Worm (Caenorhabditis elegans) whole organism, L4 larva: ENCODE measurements around the gene nlp-78.

Source experiments
- D1046.2 ChIP-seq: fragments of 200-800 bp; sonication (Bioruptor generic); IDR thresholded peaks from 2 replicates; pipeline ENCODE4 v1.3.6; 2022; ENCODE audit warnings: missing genetic modification characterization, missing compliant biosample characterization
- Y48G9A.11 ChIP-seq: fragments of 200-800 bp; sonication (Bioruptor generic); IDR thresholded peaks from 2 replicates; pipeline ENCODE4 v1.3.6; 2022; ENCODE audit warnings: missing genetic modification reagents, missing genetic modification characterization, missing compliant biosample characterization
- aha-1 ChIP-seq: fragments of 150-350 bp; peaks from one replicate; lab custom pipeline; 2014; ENCODE audit warnings: missing biosample characterization, missing genetic modification characterization
- aly-2 ChIP-seq: sonication (generic microtip); optimal IDR thresholded peaks from 2 replicates; lab custom pipeline; 2018; ENCODE audit warnings: missing biosample characterization, missing genetic modification characterization
- ama-1 ChIP-seq: fragments of 150-350 bp; optimal IDR thresholded peaks from 2 replicates; lab custom pipeline; 2014; ENCODE audit warnings: inconsistent platforms, mixed read lengths
- attf-4 ChIP-seq: sonication (generic microtip); optimal IDR thresholded peaks from 3 replicates; lab custom pipeline; 2017; ENCODE audit warnings: missing biosample characterization, missing genetic modification characterization
- ceh-62 ChIP-seq: sonication (generic microtip); optimal IDR thresholded peaks from 2 replicates; lab custom pipeline; 2017; ENCODE audit warnings: missing biosample characterization, missing genetic modification characterization
- cey-2 ChIP-seq: sonication (generic microtip); optimal IDR thresholded peaks from 3 replicates; lab custom pipeline; 2017; ENCODE audit warnings: missing genetic modification characterization, mild to moderate bottlenecking, missing compliant biosample characterization, antibody characterized with exemption, borderline replicate concordance; ENCODE audit not compliant: insufficient read depth
- daf-12 ChIP-seq: fragments of 150-350 bp; optimal IDR thresholded peaks from 2 replicates; lab custom pipeline; 2014; ENCODE audit warnings: missing biosample characterization, missing genetic modification reagents, missing genetic modification characterization
- daf-16 ChIP-seq, 3 experiments: sonication (generic microtip); optimal IDR thresholded peaks; 2 replicates each; lab custom pipeline; 2016 to 2017; ENCODE audit warnings: missing genetic modification characterization in 3 of 3, missing genetic modification reagents in 3 of 3, mild to moderate bottlenecking in 2 of 3, missing compliant biosample characterization in 2 of 3, missing biosample characterization in 1 of 3, moderate library complexity in 1 of 3
- dmd-6 ChIP-seq: fragments of 200-800 bp; sonication (Bioruptor generic); IDR thresholded peaks from 2 replicates; pipeline ENCODE4 v1.3.6; 2022; ENCODE audit warnings: missing genetic modification reagents, missing genetic modification characterization, missing compliant biosample characterization
- dmd-8 ChIP-seq: fragments of 200-800 bp; sonication (Bioruptor generic); IDR thresholded peaks from 2 replicates; pipeline ENCODE4 v1.3.6; 2022; ENCODE audit warnings: missing genetic modification characterization, missing compliant biosample characterization
- dpl-1 ChIP-seq: fragments of 150-350 bp; optimal IDR thresholded peaks from 2 replicates; lab custom pipeline; 2014; ENCODE audit warnings: missing biosample characterization, missing genetic modification reagents, missing genetic modification characterization
- dve-1 ChIP-seq: sonication (generic microtip); optimal IDR thresholded peaks from 2 replicates; lab custom pipeline; 2017; ENCODE audit warnings: antibody characterized with exemption, mild to moderate bottlenecking, missing genetic modification characterization, missing compliant biosample characterization; ENCODE audit not compliant: insufficient read depth
- hif-1 ChIP-seq, 2 experiments: sonication (generic microtip); optimal IDR thresholded peaks; 2 replicates each; lab custom pipeline; 2016 to 2017; ENCODE audit warnings: missing compliant biosample characterization in 2 of 2, missing genetic modification characterization in 2 of 2, missing genetic modification reagents in 2 of 2, missing genotype in 2 of 2, mild to moderate bottlenecking in 1 of 2
- hlh-11 ChIP-seq: fragments of 200-800 bp; sonication (Bioruptor generic); optimal IDR thresholded peaks from 2 replicates; lab custom pipeline; 2018; ENCODE audit warnings: mild to moderate bottlenecking, missing genetic modification characterization, missing compliant biosample characterization
- hlh-30 ChIP-seq: sonication (generic microtip); optimal IDR thresholded peaks from 2 replicates; lab custom pipeline; 2017; ENCODE audit warnings: antibody characterized with exemption, mild to moderate bottlenecking, missing genetic modification characterization, missing compliant biosample characterization; ENCODE audit not compliant: insufficient read depth
- jun-1 ChIP-seq: fragments of 150-350 bp; optimal IDR thresholded peaks from 2 replicates; lab custom pipeline; 2014; ENCODE audit warnings: missing biosample characterization, missing genetic modification reagents, missing genetic modification characterization
- lsy-2 ChIP-seq, 2 experiments: fragments of 150-350 bp in 1 of 2; sonication (generic microtip) in 1 of 2; optimal IDR thresholded peaks; 2 replicates each; lab custom pipeline; 2014 to 2017; ENCODE audit warnings: missing biosample characterization in 2 of 2, missing genetic modification characterization in 2 of 2
- madf-9 ChIP-seq: fragments of 200-800 bp; sonication (Bioruptor generic); conservative IDR thresholded peaks from 2 replicates; pipeline ENCODE4 v1.3.6; 2022; ENCODE audit warnings: missing genetic modification reagents, missing genetic modification characterization, missing compliant biosample characterization
- mdl-1 ChIP-seq, 2 experiments: fragments of 150-350 bp in 1 of 2; sonication (generic microtip) in 1 of 2; optimal IDR thresholded peaks; 2 replicates each; lab custom pipeline; 2014 to 2017; ENCODE audit warnings: missing biosample characterization in 2 of 2, missing genetic modification characterization in 2 of 2
- mep-1 ChIP-seq: fragments of 150-350 bp; sonication (generic microtip); optimal IDR thresholded peaks from 3 replicates; lab custom pipeline; 2014; ENCODE audit warnings: missing biosample characterization, missing genetic modification characterization
- mes-2 ChIP-seq: sonication (generic microtip); optimal IDR thresholded peaks from 2 replicates; lab custom pipeline; 2016; ENCODE audit warnings: missing genotype, mild to moderate bottlenecking, missing genetic modification characterization, missing compliant biosample characterization; ENCODE audit not compliant: poor library complexity, severe bottlenecking
- mxl-3 ChIP-seq: fragments of 200-800 bp; sonication (Bioruptor generic); optimal IDR thresholded peaks from 2 replicates; lab custom pipeline; 2018; ENCODE audit warnings: mild to moderate bottlenecking, missing genetic modification characterization, missing compliant biosample characterization
- nhr-102 ChIP-seq: sonication (generic microtip); optimal IDR thresholded peaks from 2 replicates; lab custom pipeline; 2016; ENCODE audit warnings: mild to moderate bottlenecking, missing genetic modification characterization, moderate library complexity, missing compliant biosample characterization
- nhr-28 ChIP-seq: fragments of 150-350 bp; optimal IDR thresholded peaks from 2 replicates; lab custom pipeline; 2014; ENCODE audit warnings: missing biosample characterization, missing genetic modification characterization
- nhr-42 ChIP-seq: fragments of 200-800 bp; sonication (Bioruptor generic); IDR thresholded peaks from 2 replicates; pipeline ENCODE4 v1.3.6; 2022; ENCODE audit warnings: missing genetic modification characterization, missing compliant biosample characterization
- nhr-48 ChIP-seq: sonication (generic microtip); optimal IDR thresholded peaks from 2 replicates; lab custom pipeline; 2016; ENCODE audit warnings: mild to moderate bottlenecking, missing genetic modification characterization, missing compliant biosample characterization
- nhr-6 ChIP-seq: fragments of 150-350 bp; optimal IDR thresholded peaks from 2 replicates; lab custom pipeline; 2014; ENCODE audit warnings: missing biosample characterization, missing genetic modification characterization
- nhr-76 ChIP-seq: fragments of 150-350 bp; optimal IDR thresholded peaks from 2 replicates; lab custom pipeline; 2014; ENCODE audit warnings: missing biosample characterization, missing genetic modification characterization
- nhr-77 ChIP-seq: fragments of 150-350 bp; optimal IDR thresholded peaks from 2 replicates; lab custom pipeline; 2014; ENCODE audit warnings: missing biosample characterization, missing genetic modification characterization
- php-3 ChIP-seq: fragments of 200-800 bp; sonication (Bioruptor generic); IDR thresholded peaks from 2 replicates; pipeline ENCODE4 v1.3.6; 2022; ENCODE audit warnings: missing genetic modification reagents, missing genetic modification characterization, missing compliant biosample characterization
- pqm-1 ChIP-seq: sonication (generic microtip); optimal IDR thresholded peaks from 2 replicates; lab custom pipeline; 2017; ENCODE audit warnings: missing biosample characterization, missing genetic modification characterization
- rbr-2 ChIP-seq: sonication (generic microtip); optimal IDR thresholded peaks from 2 replicates; lab custom pipeline; 2016; ENCODE audit warnings: missing genotype, missing genetic modification characterization, missing compliant biosample characterization
- sdz-12 ChIP-seq: fragments of 200-800 bp; sonication (Bioruptor generic); optimal IDR thresholded peaks from 2 replicates; lab custom pipeline; 2018; ENCODE audit warnings: mild to moderate bottlenecking, missing genetic modification characterization, missing compliant biosample characterization
- tag-97 ChIP-seq: fragments of 200-800 bp; sonication (Bioruptor generic); IDR thresholded peaks from 2 replicates; pipeline ENCODE4 v1.3.6; 2022; ENCODE audit warnings: missing genetic modification characterization, missing compliant biosample characterization
- tra-1 ChIP-seq: fragments of 200-800 bp; sonication (Bioruptor generic); IDR thresholded peaks from 2 replicates; pipeline ENCODE4 v1.3.6; 2022; ENCODE audit warnings: missing genetic modification reagents, missing genetic modification characterization, missing compliant biosample characterization
- unc-62 ChIP-seq, 3 experiments: fragments of 150-350 bp in 1 of 3; sonication (generic microtip); optimal IDR thresholded peaks in 2 of 3; peaks in 1 of 3; 1 replicate in 1 of 3; 2 replicates in 2 of 3; lab custom pipeline; 2014 to 2017; ENCODE audit warnings: missing biosample characterization in 3 of 3, missing genetic modification characterization in 3 of 3, missing genetic modification reagents in 3 of 3, missing genotype in 1 of 3
- ztf-7 ChIP-seq: fragments of 150-350 bp; optimal IDR thresholded peaks from 2 replicates; lab custom pipeline; 2014; ENCODE audit warnings: missing biosample characterization, missing genetic modification characterization

The nlp-78 gene

DNA sequence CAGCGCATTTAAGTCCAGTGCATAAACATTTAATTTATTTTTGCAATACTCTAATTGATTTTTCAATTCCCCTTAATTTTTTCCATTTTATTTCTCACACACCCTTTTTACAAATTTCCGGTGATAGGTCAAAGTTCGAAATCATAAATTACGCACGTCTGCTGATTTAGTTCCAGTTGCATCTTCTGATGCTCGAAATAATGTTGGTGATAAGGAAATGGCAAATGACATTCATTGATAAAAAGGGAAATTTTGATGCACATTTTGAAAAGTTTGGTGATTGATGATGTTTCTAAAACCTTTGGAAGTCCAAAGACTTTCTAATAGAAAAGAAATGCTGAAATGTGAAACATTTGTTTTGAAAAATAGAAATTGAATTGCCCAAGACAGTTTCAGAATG lies 21.1 kb downstream of the nlp-78 start:
- TF ChIP-seq daf-16 (GFP tag; optimal IDR thresholded peaks at IDR 0.05; lab: Kevin White, UChicago) = no peak
- TF ChIP-seq daf-16 (tag; optimal IDR thresholded peaks at IDR 0.05; lab: Kevin White, UChicago) = peak; percentile 16
- peak; percentile 75 for TF ChIP-seq dve-1 (tag; lab: Kevin White, UChicago)
- peak; percentile 52 for TF ChIP-seq hlh-11 (tag; lab: Kevin White, UChicago)
- TF ChIP-seq aha-1 (tag; lab: Kevin White, UChicago) = peak; percentile 81
- TF ChIP-seq D1046.2 (GFP tag; lab: Robert Waterston, UW) = no peak
- TF ChIP-seq php-3 (GFP tag; lab: Robert Waterston, UW) = peak; percentile 74
- TF ChIP-seq ztf-7 (tag; lab: Kevin White, UChicago) = peak; percentile 86
- peak; percentile 20 for TF ChIP-seq hlh-30 (tag; lab: Kevin White, UChicago)
- peak in 1 of 2 experiments; percentile 22 for TF ChIP-seq lsy-2 (tag; optimal IDR thresholded peaks at IDR 0.05; lab: Kevin White, UChicago)
- no peak for TF ChIP-seq aly-2 (tag; lab: Kevin White, UChicago)
- no peak for TF ChIP-seq ama-1 (lab: Kevin White, UChicago)
- TF ChIP-seq nhr-28 (tag; lab: Kevin White, UChicago) = peak; percentile 53
- TF ChIP-seq pqm-1 = peak; percentile 96
- TF ChIP-seq dmd-6 (GFP tag; lab: Robert Waterston, UW) = peak; percentile 85
- peak; percentile 6 for TF ChIP-seq nhr-6
- no peak for TF ChIP-seq attf-4 (tag; lab: Kevin White, UChicago)
- TF ChIP-seq mep-1 (tag; lab: Kevin White, UChicago) = peak; percentile 6
- TF ChIP-seq hif-1 (tag; optimal IDR thresholded peaks at IDR 0.05; lab: Kevin White, UChicago) = peak in 1 of 2 experiments; percentile 64
- TF ChIP-seq, all 104 proteins: peak for 14

DNA sequence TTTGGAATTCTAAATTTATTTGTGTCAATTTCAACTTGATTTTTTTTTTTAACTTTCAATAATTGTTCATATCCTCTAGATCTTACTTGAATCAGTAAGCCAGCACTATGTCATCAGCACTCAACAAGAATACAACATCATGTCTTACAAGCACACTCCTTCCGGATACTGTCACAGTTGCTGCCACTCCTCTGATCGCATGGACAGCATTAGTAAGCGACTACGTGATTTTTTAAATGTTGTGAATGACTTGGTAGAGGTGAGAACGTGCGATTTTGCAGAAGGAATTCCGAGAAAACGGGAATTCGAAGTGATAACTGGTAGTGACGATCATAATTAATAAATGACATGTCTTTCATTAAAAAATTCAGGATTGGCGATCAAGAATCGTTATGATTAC lies 22.1 kb downstream of the nlp-78 start, which contains the start of gene oac-54:
Gene oac-54, plus strand, starts transcription at position 83 of the 400 bp plus-strand sequence.
- TF ChIP-seq aha-1 (tag; lab: Kevin White, UChicago) = peak; percentile 95
- TF ChIP-seq hif-1 (tag; optimal IDR thresholded peaks at IDR 0.05; lab: Kevin White, UChicago) = peak; percentile 4 to 65
- TF ChIP-seq dmd-8 (GFP tag; lab: Robert Waterston, UW) = no peak
- TF ChIP-seq nhr-102 (tag; lab: Kevin White, UChicago) = no peak
- no peak for TF ChIP-seq nhr-77 (tag; lab: Kevin White, UChicago)
- no peak for TF ChIP-seq rbr-2 (tag; lab: Kevin White, UChicago)
- no peak for TF ChIP-seq ceh-62 (tag; lab: Kevin White, UChicago)
- peak; percentile 39 for TF ChIP-seq dmd-6 (GFP tag; lab: Robert Waterston, UW)

DNA sequence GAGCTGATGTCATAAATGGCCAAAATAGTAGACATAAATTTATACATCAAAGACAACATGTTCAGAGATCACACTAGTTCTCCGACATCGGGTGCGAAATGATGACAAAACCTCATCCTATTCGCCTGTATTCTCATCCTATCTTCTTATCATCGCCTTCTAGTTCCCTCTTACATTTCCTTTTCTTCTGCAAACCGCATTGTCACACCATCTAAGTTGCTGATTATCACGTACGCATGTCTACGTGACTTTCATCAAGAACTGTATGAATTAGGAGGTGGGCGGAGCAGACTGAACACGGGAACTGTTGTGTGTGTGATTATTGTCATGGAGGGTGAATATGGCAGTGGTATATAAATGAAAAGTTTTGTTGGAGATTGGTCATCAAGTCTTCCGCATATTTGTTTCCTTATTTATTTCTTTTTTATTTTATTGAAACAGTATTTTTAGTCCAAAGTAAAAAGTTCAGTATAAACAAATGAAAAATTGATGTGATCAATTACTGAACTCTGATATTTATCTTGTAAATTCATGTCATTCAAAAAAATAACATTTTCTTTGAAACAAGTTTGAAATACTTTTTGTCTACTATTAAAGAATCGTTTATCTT lies 24.3 kb downstream of the nlp-78 start:
- TF ChIP-seq ceh-62 (tag; lab: Kevin White, UChicago) (no peak), cey-2 (tag; lab: Kevin White, UChicago) (peak; percentile 20), hif-1 (tag; optimal IDR thresholded peaks at IDR 0.05; lab: Kevin White, UChicago) (peak; percentile 99), mxl-3 (peak; percentile 83), mes-2 (tag; lab: Kevin White, UChicago) (peak; percentile 2), nhr-6 (peak; percentile 15), nhr-76 (tag; lab: Kevin White, UChicago) (peak; percentile 35), lsy-2 (tag; optimal IDR thresholded peaks at IDR 0.05; lab: Kevin White, UChicago) (peak in 1 of 2 experiments; percentile 34), dmd-6 (GFP tag; lab: Robert Waterston, UW) (peak; percentile 89), dve-1 (tag; lab: Kevin White, UChicago) (peak; percentile 77), tag-97 (GFP tag; lab: Robert Waterston, UW) (no peak), aha-1 (tag; lab: Kevin White, UChicago) (peak; percentile 100), Y48G9A.11 (GFP tag; lab: Robert Waterston, UW) (no peak), tra-1 (GFP tag; lab: Robert Waterston, UW) (peak; percentile 54; the same call in 1 of the 2 replicates), unc-62 (GFP tag; optimal IDR thresholded peaks at IDR 0.05 in 1 of 2; lab: Kevin White, UChicago) (peak in 1 of 2 experiments; percentile 62), unc-62 (tag; optimal IDR thresholded peaks at IDR 0.05; lab: Kevin White, UChicago) (no peak), nhr-42 (GFP tag; lab: Robert Waterston, UW) (no peak), dpl-1 (GFP tag; lab: Kevin White, UChicago) (no peak), sdz-12 (GFP tag; lab: Kevin White, UChicago) (no peak), hlh-11 (tag; lab: Kevin White, UChicago) (peak; percentile 81), daf-16 (GFP tag; optimal IDR thresholded peaks at IDR 0.05; lab: Kevin White, UChicago) (no peak), daf-16 (tag; optimal IDR thresholded peaks at IDR 0.05; lab: Kevin White, UChicago) (peak; percentile 43), nhr-102 (tag; lab: Kevin White, UChicago) (peak; percentile 27), hlh-30 (tag; lab: Kevin White, UChicago) (peak; percentile 75), attf-4 (tag; lab: Kevin White, UChicago) (no peak), php-3 (GFP tag; lab: Robert Waterston, UW) (0 out of 2 replicates have a peak, but pooled peaks have one; percentile 29), nhr-48 (tag; lab: Kevin White, UChicago) (peak; percentile 92), madf-9 (no peak), daf-12 (tag; lab: Kevin White, UChicago) (no peak), nhr-28 (tag; lab: Kevin White, UChicago) (peak; percentile 84), mdl-1 (tag; optimal IDR thresholded peaks at IDR 0.05; lab: Kevin White, UChicago) (peak in 1 of 2 experiments; percentile 79), jun-1 (tag; lab: Kevin White, UChicago) (no peak)
